Worm (Caenorhabditis elegans) whole organism, L2 larva: Measurements from ENCODE around the gene F10E9.5.
A peak's percentile ranks its signal among the peaks of the same experiment; 100 is the strongest.

ENCODE experiments used
- C34F6.9 ChIP-seq: fragments of 150-350 bp; optimal IDR thresholded peaks from 2 replicates; lab custom pipeline; 2014; ENCODE audit warnings: missing biosample characterization, missing genetic modification characterization
- F13H6.1 ChIP-seq: sonication (generic microtip); optimal IDR thresholded peaks from 2 replicates; lab custom pipeline; 2016; ENCODE audit warnings: missing genetic modification characterization, missing compliant biosample characterization
- R02D3.7 ChIP-seq: fragments of 150-350 bp; optimal IDR thresholded peaks from 2 replicates; lab custom pipeline; 2014; ENCODE audit warnings: missing biosample characterization, missing genetic modification characterization
- Y55F3AM.14 ChIP-seq: fragments of 200-800 bp; sonication (Bioruptor generic); optimal IDR thresholded peaks from 2 replicates; lab custom pipeline; 2018; ENCODE audit warnings: mild to moderate bottlenecking, missing genetic modification characterization, missing compliant biosample characterization
- ZK546.5 ChIP-seq: sonication (generic microtip); optimal IDR thresholded peaks from 2 replicates; lab custom pipeline; 2017; ENCODE audit warnings: missing biosample characterization, missing genetic modification characterization
- alr-1 ChIP-seq: fragments of 150-350 bp; optimal IDR thresholded peaks from 2 replicates; lab custom pipeline; 2014; ENCODE audit warnings: missing biosample characterization, missing genetic modification characterization
- aly-2 ChIP-seq: fragments of 150-350 bp; optimal IDR thresholded peaks from 2 replicates; lab custom pipeline; 2014; ENCODE audit warnings: missing biosample characterization, missing genetic modification characterization
- ama-1 ChIP-seq: fragments of 150-350 bp; optimal IDR thresholded peaks from 2 replicates; lab custom pipeline; 2018; ENCODE audit warnings: inconsistent platforms
- blmp-1 ChIP-seq: sonication (generic microtip); optimal IDR thresholded peaks from 2 replicates; lab custom pipeline; 2017; ENCODE audit warnings: missing genetic modification characterization, mild to moderate bottlenecking, missing compliant biosample characterization, antibody characterized with exemption, moderate library complexity; ENCODE audit not compliant: insufficient read depth
- ceh-16 ChIP-seq: fragments of 150-350 bp; optimal IDR thresholded peaks from 2 replicates; lab custom pipeline; 2014; ENCODE audit warnings: missing biosample characterization, missing genetic modification characterization
- ceh-82 ChIP-seq: fragments of 150-350 bp; optimal IDR thresholded peaks from 2 replicates; lab custom pipeline; 2014; ENCODE audit warnings: missing biosample characterization, missing genetic modification characterization
- crh-2 ChIP-seq: sonication (generic microtip); optimal IDR thresholded peaks from 2 replicates; lab custom pipeline; 2017; ENCODE audit warnings: missing biosample characterization, missing genetic modification characterization
- dmd-4 ChIP-seq: sonication (generic microtip); optimal IDR thresholded peaks from 2 replicates; lab custom pipeline; 2017; ENCODE audit warnings: missing biosample characterization, missing genetic modification characterization
- egl-27 ChIP-seq: sonication (generic microtip); optimal IDR thresholded peaks from 3 replicates; lab custom pipeline; 2017; ENCODE audit warnings: missing biosample characterization, missing genetic modification reagents, missing genetic modification characterization
- elt-1 ChIP-seq: fragments of 150-350 bp; optimal IDR thresholded peaks from 2 replicates; lab custom pipeline; 2014; ENCODE audit warnings: missing biosample characterization, missing genetic modification characterization
- elt-3 ChIP-seq: sonication (generic microtip); optimal IDR thresholded peaks from 2 replicates; lab custom pipeline; 2017; ENCODE audit warnings: missing biosample characterization, missing genetic modification characterization
- fos-1 ChIP-seq: fragments of 150-350 bp; optimal IDR thresholded peaks from 2 replicates; lab custom pipeline; 2014; ENCODE audit warnings: missing biosample characterization, missing genetic modification characterization
- gmeb-1 ChIP-seq: fragments of 150-350 bp; optimal IDR thresholded peaks from 2 replicates; lab custom pipeline; 2014; ENCODE audit warnings: missing biosample characterization, missing genetic modification characterization
- lin-11 ChIP-seq: fragments of 150-350 bp; sonication (generic microtip); optimal IDR thresholded peaks from 2 replicates; lab custom pipeline; 2014; ENCODE audit warnings: missing biosample characterization, missing genetic modification characterization, inconsistent platforms, mixed read lengths
- lin-13 ChIP-seq: fragments of 150-350 bp; optimal IDR thresholded peaks from 2 replicates; lab custom pipeline; 2014; ENCODE audit warnings: missing biosample characterization, missing genetic modification reagents, missing genetic modification characterization
- lin-39 ChIP-seq: fragments of 150-350 bp; optimal IDR thresholded peaks from 2 replicates; lab custom pipeline; 2014; ENCODE audit warnings: missing biosample characterization, missing genetic modification reagents, missing genetic modification characterization
- lsy-2 ChIP-seq, 2 experiments: fragments of 150-350 bp in 1 of 2; sonication (generic microtip) in 1 of 2; optimal IDR thresholded peaks; 2 replicates each; lab custom pipeline; 2014 to 2017; ENCODE audit warnings: missing biosample characterization in 2 of 2, missing genetic modification characterization in 2 of 2
- mab-5 ChIP-seq: fragments of 150-350 bp; optimal IDR thresholded peaks from 2 replicates; lab custom pipeline; 2014; ENCODE audit warnings: missing biosample characterization, missing genetic modification characterization
- mbf-1 ChIP-seq: sonication (generic microtip); optimal IDR thresholded peaks from 2 replicates; lab custom pipeline; 2017; ENCODE audit warnings: missing biosample characterization, missing genetic modification characterization
- mdl-1 ChIP-seq, 2 experiments: fragments of 150-350 bp in 1 of 2; sonication (generic microtip) in 1 of 2; optimal IDR thresholded peaks; 2 replicates each; lab custom pipeline; 2017; ENCODE audit warnings: missing biosample characterization in 2 of 2, missing genetic modification characterization in 2 of 2
- nhr-10 ChIP-seq: sonication (generic microtip); optimal IDR thresholded peaks from 2 replicates; lab custom pipeline; 2017; ENCODE audit warnings: missing biosample characterization, missing genetic modification characterization
- nhr-11 ChIP-seq: fragments of 150-350 bp; optimal IDR thresholded peaks from 2 replicates; lab custom pipeline; 2014; ENCODE audit warnings: missing biosample characterization, missing genetic modification characterization
- nhr-12 ChIP-seq: fragments of 150-350 bp; optimal IDR thresholded peaks from 2 replicates; lab custom pipeline; 2014; ENCODE audit warnings: missing biosample characterization, missing genetic modification characterization
- nhr-129 ChIP-seq: fragments of 150-350 bp; optimal IDR thresholded peaks from 2 replicates; lab custom pipeline; 2014; ENCODE audit warnings: missing biosample characterization, missing genetic modification characterization
- nhr-21 ChIP-seq: fragments of 150-350 bp; optimal IDR thresholded peaks from 2 replicates; lab custom pipeline; 2014; ENCODE audit warnings: missing biosample characterization, missing genetic modification characterization
- nhr-23 ChIP-seq: fragments of 150-350 bp; optimal IDR thresholded peaks from 2 replicates; lab custom pipeline; 2014; ENCODE audit warnings: missing biosample characterization, missing genetic modification reagents, missing genetic modification characterization
- nhr-237 ChIP-seq: fragments of 150-350 bp; optimal IDR thresholded peaks from 2 replicates; lab custom pipeline; 2014; ENCODE audit warnings: missing biosample characterization, missing genetic modification characterization
- nhr-25 ChIP-seq: fragments of 150-350 bp; sonication (generic microtip); optimal IDR thresholded peaks from 3 replicates; lab custom pipeline; 2014; ENCODE audit warnings: missing biosample characterization, missing genetic modification characterization
- nhr-6 ChIP-seq: fragments of 150-350 bp; optimal IDR thresholded peaks from 2 replicates; lab custom pipeline; 2014; ENCODE audit warnings: missing biosample characterization, missing genetic modification characterization
- nhr-77 ChIP-seq: fragments of 150-350 bp; optimal IDR thresholded peaks from 2 replicates; lab custom pipeline; 2014; ENCODE audit warnings: missing biosample characterization, missing genetic modification characterization
- peb-1 ChIP-seq: fragments of 150-350 bp; optimal IDR thresholded peaks from 2 replicates; lab custom pipeline; 2014; ENCODE audit warnings: missing biosample characterization, missing genetic modification characterization
- sem-4 ChIP-seq: fragments of 150-350 bp; optimal IDR thresholded peaks from 2 replicates; lab custom pipeline; 2014; ENCODE audit warnings: missing biosample characterization, missing genetic modification reagents, missing genetic modification characterization
- skn-1 ChIP-seq: sonication (generic microtip); optimal IDR thresholded peaks from 2 replicates; lab custom pipeline; 2017; ENCODE audit warnings: missing biosample characterization, missing genetic modification characterization
- sma-3 ChIP-seq: sonication (generic microtip); optimal IDR thresholded peaks from 2 replicates; lab custom pipeline; 2016; ENCODE audit warnings: missing genetic modification reagents, missing genetic modification characterization, missing compliant biosample characterization
- sma-9 ChIP-seq, 2 experiments: fragments of 150-350 bp in 1 of 2; sonication (generic microtip) in 1 of 2; optimal IDR thresholded peaks; 2 replicates each; lab custom pipeline; 2014 to 2016; ENCODE audit warnings: missing genetic modification characterization in 2 of 2, mild to moderate bottlenecking in 1 of 2, missing biosample characterization in 1 of 2, missing compliant biosample characterization in 1 of 2, missing genetic modification reagents in 1 of 2, moderate library complexity in 1 of 2
- snpc-4 ChIP-seq: fragments of 150-350 bp; optimal IDR thresholded peaks from 2 replicates; lab custom pipeline; 2014; ENCODE audit warnings: missing biosample characterization, missing genetic modification characterization
- unc-39 ChIP-seq: fragments of 150-350 bp; optimal IDR thresholded peaks from 2 replicates; lab custom pipeline; 2014; ENCODE audit warnings: missing biosample characterization, missing genetic modification characterization
- unc-55 ChIP-seq: fragments of 150-350 bp; sonication (generic microtip); optimal IDR thresholded peaks from 3 replicates; lab custom pipeline; 2014; ENCODE audit warnings: missing biosample characterization, missing genetic modification reagents, missing genetic modification characterization
- unc-62 ChIP-seq: fragments of 150-350 bp; optimal IDR thresholded peaks from 2 replicates; lab custom pipeline; 2014; ENCODE audit warnings: missing biosample characterization, missing genetic modification reagents, missing genetic modification characterization
- zag-1 ChIP-seq: fragments of 150-350 bp; optimal IDR thresholded peaks from 2 replicates; lab custom pipeline; 2014; ENCODE audit warnings: missing biosample characterization, missing genetic modification characterization
- ztf-1 ChIP-seq: fragments of 200-800 bp; sonication (Bioruptor generic); conservative IDR thresholded peaks from 2 replicates; pipeline ENCODE4 v1.3.6; 2022; ENCODE audit warnings: missing genetic modification characterization, missing compliant biosample characterization
- ztf-11 ChIP-seq: sonication (generic microtip); optimal IDR thresholded peaks from 2 replicates; lab custom pipeline; 2017; ENCODE audit warnings: missing biosample characterization, missing genetic modification characterization
- ztf-4 ChIP-seq: fragments of 150-350 bp; optimal IDR thresholded peaks from 2 replicates; lab custom pipeline; 2014; ENCODE audit warnings: missing biosample characterization, missing genetic modification characterization

Gene F10E9.5

DNA sequence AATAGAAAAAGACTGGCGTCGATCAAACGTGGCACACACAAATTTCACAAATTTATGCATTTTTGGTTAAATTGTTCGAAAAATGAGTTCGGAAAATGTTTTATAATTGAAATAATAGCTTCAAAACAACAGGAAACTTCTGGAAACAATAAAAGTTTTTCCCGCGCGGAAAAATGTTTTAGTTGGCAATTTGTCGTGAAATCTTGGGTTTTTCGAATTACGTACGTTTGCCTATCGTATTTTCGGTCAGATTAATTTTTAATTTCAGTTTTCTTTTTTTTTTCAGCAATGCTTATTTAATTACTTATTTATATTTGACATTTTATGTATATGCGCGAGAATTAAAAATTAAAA lies 48.0 kb downstream of the F10E9.5 start:
- TF ChIP-seq egl-27 (tag; lab: Kevin White, UChicago), result no peak
- no peak for TF ChIP-seq zag-1 (tag; lab: Kevin White, UChicago)
- no peak for TF ChIP-seq nhr-237 (tag; lab: Kevin White, UChicago)
- TF ChIP-seq sem-4 (tag; lab: Kevin White, UChicago), result no peak
- TF ChIP-seq mab-5 (tag; lab: Kevin White, UChicago), result no peak
- no peak for TF ChIP-seq nhr-11 (tag; lab: Kevin White, UChicago)
- no peak for TF ChIP-seq peb-1
- no peak for TF ChIP-seq Y55F3AM.14 (GFP tag; lab: Kevin White, UChicago)
- TF ChIP-seq C34F6.9 (tag; lab: Kevin White, UChicago), result no peak
- no peak for TF ChIP-seq sma-3 (GFP tag; lab: Kevin White, UChicago)
- TF ChIP-seq lin-39 (tag; lab: Kevin White, UChicago), result no peak
- no peak for TF ChIP-seq nhr-10 (tag; lab: Kevin White, UChicago)
- no peak for TF ChIP-seq F13H6.1 (tag; lab: Kevin White, UChicago)
- no peak for TF ChIP-seq sma-9 (GFP tag; optimal IDR thresholded peaks at IDR 0.05; lab: Kevin White, UChicago)
- no peak for TF ChIP-seq sma-9 (tag; optimal IDR thresholded peaks at IDR 0.05; lab: Kevin White, UChicago)
- TF ChIP-seq fos-1, result no peak
- TF ChIP-seq nhr-25 (tag; lab: Kevin White, UChicago), result no peak
- TF ChIP-seq blmp-1 (tag; lab: Kevin White, UChicago), result no peak
- no peak for TF ChIP-seq unc-39 (tag; lab: Kevin White, UChicago)
- no peak for TF ChIP-seq crh-2 (tag; lab: Kevin White, UChicago)

DNA sequence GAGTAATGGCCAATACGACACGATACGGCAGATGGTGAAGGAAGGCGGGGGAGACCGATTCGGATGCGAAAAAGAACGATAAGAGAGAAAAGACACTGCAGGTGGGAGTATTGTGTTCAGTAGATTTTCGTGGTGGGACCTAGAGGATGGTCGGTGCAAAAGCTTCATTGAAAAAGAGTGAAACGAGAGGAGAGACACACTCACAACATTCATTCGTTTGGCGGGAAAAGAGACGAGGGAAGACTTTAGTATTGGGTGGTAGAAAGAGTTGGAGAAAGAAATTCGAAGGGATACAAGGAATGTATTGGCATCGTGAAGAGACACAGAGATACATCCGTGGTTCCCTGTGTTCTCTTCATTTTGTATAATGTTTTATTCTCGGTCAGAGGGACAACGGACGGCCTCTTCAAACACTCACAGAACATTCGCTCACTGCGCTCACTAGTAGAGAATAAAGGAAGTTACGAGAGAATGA lies 49.1 kb downstream of the F10E9.5 start:
- TF ChIP-seq nhr-10 (tag; lab: Kevin White, UChicago), result no peak
- no peak for TF ChIP-seq unc-62
- no peak for TF ChIP-seq ztf-1 (GFP tag; lab: Robert Waterston, UW)
- TF ChIP-seq aly-2 (tag; lab: Kevin White, UChicago), result no peak
- TF ChIP-seq mdl-1 (tag; optimal IDR thresholded peaks at IDR 0.05; lab: Kevin White, UChicago), result peak in 1 of 2 experiments; percentile 57
- TF ChIP-seq ZK546.5, result no peak
- TF ChIP-seq sem-4 (tag; lab: Kevin White, UChicago), result peak; percentile 91
- peak; percentile 31 for TF ChIP-seq gmeb-1 (tag; lab: Kevin White, UChicago)
- TF ChIP-seq nhr-25 (tag; lab: Kevin White, UChicago), result peak; percentile 67
- TF ChIP-seq skn-1 (tag; lab: Kevin White, UChicago), result peak; percentile 1
- peak; percentile 66 for TF ChIP-seq sma-3 (GFP tag; lab: Kevin White, UChicago)
- TF ChIP-seq alr-1, result no peak
- no peak for TF ChIP-seq lin-39 (tag; lab: Kevin White, UChicago)
- peak; percentile 75 for TF ChIP-seq sma-9 (GFP tag; optimal IDR thresholded peaks at IDR 0.05; lab: Kevin White, UChicago)
- no peak for TF ChIP-seq sma-9 (tag; optimal IDR thresholded peaks at IDR 0.05; lab: Kevin White, UChicago)
- peak; percentile 94 for TF ChIP-seq C34F6.9 (tag; lab: Kevin White, UChicago)
- no peak for TF ChIP-seq ceh-82 (tag; lab: Kevin White, UChicago)
- TF ChIP-seq nhr-23 (tag; lab: Kevin White, UChicago), result no peak
- peak; percentile 91 for TF ChIP-seq crh-2 (tag; lab: Kevin White, UChicago)
- TF ChIP-seq zag-1 (tag; lab: Kevin White, UChicago), result peak; percentile 51
- no peak for TF ChIP-seq R02D3.7 (tag; lab: Kevin White, UChicago)
- TF ChIP-seq F13H6.1 (tag; lab: Kevin White, UChicago), result peak; percentile 85
- TF ChIP-seq mbf-1, result no peak
- no peak for TF ChIP-seq nhr-237 (tag; lab: Kevin White, UChicago)
- peak; percentile 44 for TF ChIP-seq mab-5 (tag; lab: Kevin White, UChicago)
- no peak for TF ChIP-seq peb-1
- TF ChIP-seq unc-39 (tag; lab: Kevin White, UChicago), result no peak
- peak; percentile 62 for TF ChIP-seq fos-1
- TF ChIP-seq ztf-4 (tag; lab: Kevin White, UChicago), result peak; percentile 75
- peak; percentile 85 for TF ChIP-seq nhr-6 (tag; lab: Kevin White, UChicago)
- TF ChIP-seq lin-13, result peak; percentile 71
- TF ChIP-seq ztf-11, result no peak
- TF ChIP-seq elt-3 (tag; lab: Kevin White, UChicago), result no peak
- TF ChIP-seq Y55F3AM.14 (GFP tag; lab: Kevin White, UChicago), result no peak
- peak; percentile 25 for TF ChIP-seq dmd-4
- TF ChIP-seq ceh-16 (tag; lab: Kevin White, UChicago), result no peak
- TF ChIP-seq unc-55 (GFP tag; lab: Kevin White, UChicago), result peak; percentile 91
- no peak for TF ChIP-seq egl-27 (tag; lab: Kevin White, UChicago)
- TF ChIP-seq nhr-77 (tag; lab: Kevin White, UChicago), result no peak
- no peak for TF ChIP-seq elt-1 (tag; lab: Kevin White, UChicago)
- no peak for TF ChIP-seq nhr-11 (tag; lab: Kevin White, UChicago)
- TF ChIP-seq ama-1 (lab: Kevin White, UChicago), result no peak
- peak; percentile 70 for TF ChIP-seq snpc-4 (tag; lab: Kevin White, UChicago)
- TF ChIP-seq nhr-12 (tag; lab: Kevin White, UChicago), result no peak
- TF ChIP-seq lsy-2 (tag; optimal IDR thresholded peaks at IDR 0.05; lab: Kevin White, UChicago), result peak; percentile 70 to 91
- TF ChIP-seq lin-11, result peak; percentile 28
- peak; percentile 56 for TF ChIP-seq nhr-21 (tag; lab: Kevin White, UChicago)
- TF ChIP-seq blmp-1 (tag; lab: Kevin White, UChicago), result peak; percentile 48
- peak; percentile 92 for TF ChIP-seq nhr-129 (tag; lab: Kevin White, UChicago)
